Worm (Caenorhabditis elegans): ENCODE measurements around the gene baf-1.

ce11 chrIII:9476564-9476963 lies 9.3 kb downstream of the baf-1 start:
- no peak for TF ChIP-seq sea-1 (GFP tag; conservative IDR thresholded peaks at IDR 0.05)
- TF ChIP-seq B0310.2 (tag; optimal IDR thresholded peaks at IDR 0.05), result no peak

Measured in whole organism, early embryonic.